Worm (Caenorhabditis elegans) whole organism, L2 larva: ENCODE data around the gene B0393.5.

ENCODE experiments used
- F13H6.1 ChIP-seq: sonication (generic microtip); optimal IDR thresholded peaks from 2 replicates; lab custom pipeline; 2016; ENCODE audit warnings: missing genetic modification characterization, missing compliant biosample characterization
- Y55F3AM.14 ChIP-seq: fragments of 200-800 bp; sonication (Bioruptor generic); optimal IDR thresholded peaks from 2 replicates; lab custom pipeline; 2018; ENCODE audit warnings: mild to moderate bottlenecking, missing genetic modification characterization, missing compliant biosample characterization
- alr-1 ChIP-seq: fragments of 150-350 bp; optimal IDR thresholded peaks from 2 replicates; lab custom pipeline; 2014; ENCODE audit warnings: missing biosample characterization, missing genetic modification characterization
- aly-2 ChIP-seq: fragments of 150-350 bp; optimal IDR thresholded peaks from 2 replicates; lab custom pipeline; 2014; ENCODE audit warnings: missing biosample characterization, missing genetic modification characterization
- blmp-1 ChIP-seq: sonication (generic microtip); optimal IDR thresholded peaks from 2 replicates; lab custom pipeline; 2017; ENCODE audit warnings: missing genetic modification characterization, mild to moderate bottlenecking, missing compliant biosample characterization, antibody characterized with exemption, moderate library complexity; ENCODE audit not compliant: insufficient read depth
- ceh-16 ChIP-seq: fragments of 150-350 bp; optimal IDR thresholded peaks from 2 replicates; lab custom pipeline; 2014; ENCODE audit warnings: missing biosample characterization, missing genetic modification characterization
- ceh-82 ChIP-seq: fragments of 150-350 bp; optimal IDR thresholded peaks from 2 replicates; lab custom pipeline; 2014; ENCODE audit warnings: missing biosample characterization, missing genetic modification characterization
- dmd-4 ChIP-seq: sonication (generic microtip); optimal IDR thresholded peaks from 2 replicates; lab custom pipeline; 2017; ENCODE audit warnings: missing biosample characterization, missing genetic modification characterization
- elt-1 ChIP-seq: fragments of 150-350 bp; optimal IDR thresholded peaks from 2 replicates; lab custom pipeline; 2014; ENCODE audit warnings: missing biosample characterization, missing genetic modification characterization
- elt-3 ChIP-seq: sonication (generic microtip); optimal IDR thresholded peaks from 2 replicates; lab custom pipeline; 2017; ENCODE audit warnings: missing biosample characterization, missing genetic modification characterization
- gmeb-1 ChIP-seq: fragments of 150-350 bp; optimal IDR thresholded peaks from 2 replicates; lab custom pipeline; 2014; ENCODE audit warnings: missing biosample characterization, missing genetic modification characterization
- lin-11 ChIP-seq: fragments of 150-350 bp; sonication (generic microtip); optimal IDR thresholded peaks from 2 replicates; lab custom pipeline; 2014; ENCODE audit warnings: missing biosample characterization, missing genetic modification characterization, inconsistent platforms, mixed read lengths
- lin-13 ChIP-seq: fragments of 150-350 bp; optimal IDR thresholded peaks from 2 replicates; lab custom pipeline; 2014; ENCODE audit warnings: missing biosample characterization, missing genetic modification reagents, missing genetic modification characterization
- lsy-2 ChIP-seq, 2 experiments: fragments of 150-350 bp in 1 of 2; sonication (generic microtip) in 1 of 2; optimal IDR thresholded peaks; 2 replicates each; lab custom pipeline; 2014 to 2017; ENCODE audit warnings: missing biosample characterization in 2 of 2, missing genetic modification characterization in 2 of 2
- mab-5 ChIP-seq: fragments of 150-350 bp; optimal IDR thresholded peaks from 2 replicates; lab custom pipeline; 2014; ENCODE audit warnings: missing biosample characterization, missing genetic modification characterization
- mbf-1 ChIP-seq: sonication (generic microtip); optimal IDR thresholded peaks from 2 replicates; lab custom pipeline; 2017; ENCODE audit warnings: missing biosample characterization, missing genetic modification characterization
- mdl-1 ChIP-seq, 2 experiments: fragments of 150-350 bp in 1 of 2; sonication (generic microtip) in 1 of 2; optimal IDR thresholded peaks; 2 replicates each; lab custom pipeline; 2017; ENCODE audit warnings: missing biosample characterization in 2 of 2, missing genetic modification characterization in 2 of 2
- nhr-10 ChIP-seq: sonication (generic microtip); optimal IDR thresholded peaks from 2 replicates; lab custom pipeline; 2017; ENCODE audit warnings: missing biosample characterization, missing genetic modification characterization
- nhr-12 ChIP-seq: fragments of 150-350 bp; optimal IDR thresholded peaks from 2 replicates; lab custom pipeline; 2014; ENCODE audit warnings: missing biosample characterization, missing genetic modification characterization
- nhr-21 ChIP-seq: fragments of 150-350 bp; optimal IDR thresholded peaks from 2 replicates; lab custom pipeline; 2014; ENCODE audit warnings: missing biosample characterization, missing genetic modification characterization
- nhr-23 ChIP-seq: fragments of 150-350 bp; optimal IDR thresholded peaks from 2 replicates; lab custom pipeline; 2014; ENCODE audit warnings: missing biosample characterization, missing genetic modification reagents, missing genetic modification characterization
- nhr-25 ChIP-seq: fragments of 150-350 bp; sonication (generic microtip); optimal IDR thresholded peaks from 3 replicates; lab custom pipeline; 2014; ENCODE audit warnings: missing biosample characterization, missing genetic modification characterization
- nhr-77 ChIP-seq: fragments of 150-350 bp; optimal IDR thresholded peaks from 2 replicates; lab custom pipeline; 2014; ENCODE audit warnings: missing biosample characterization, missing genetic modification characterization
- peb-1 ChIP-seq: fragments of 150-350 bp; optimal IDR thresholded peaks from 2 replicates; lab custom pipeline; 2014; ENCODE audit warnings: missing biosample characterization, missing genetic modification characterization
- sem-4 ChIP-seq: fragments of 150-350 bp; optimal IDR thresholded peaks from 2 replicates; lab custom pipeline; 2014; ENCODE audit warnings: missing biosample characterization, missing genetic modification reagents, missing genetic modification characterization
- skn-1 ChIP-seq: sonication (generic microtip); optimal IDR thresholded peaks from 2 replicates; lab custom pipeline; 2017; ENCODE audit warnings: missing biosample characterization, missing genetic modification characterization
- sma-3 ChIP-seq: sonication (generic microtip); optimal IDR thresholded peaks from 2 replicates; lab custom pipeline; 2016; ENCODE audit warnings: missing genetic modification reagents, missing genetic modification characterization, missing compliant biosample characterization
- sma-9 ChIP-seq, 2 experiments: fragments of 150-350 bp in 1 of 2; sonication (generic microtip) in 1 of 2; optimal IDR thresholded peaks; 2 replicates each; lab custom pipeline; 2014 to 2016; ENCODE audit warnings: missing genetic modification characterization in 2 of 2, mild to moderate bottlenecking in 1 of 2, missing biosample characterization in 1 of 2, missing compliant biosample characterization in 1 of 2, missing genetic modification reagents in 1 of 2, moderate library complexity in 1 of 2
- snpc-4 ChIP-seq: fragments of 150-350 bp; optimal IDR thresholded peaks from 2 replicates; lab custom pipeline; 2014; ENCODE audit warnings: missing biosample characterization, missing genetic modification characterization
- unc-55 ChIP-seq: fragments of 150-350 bp; sonication (generic microtip); optimal IDR thresholded peaks from 3 replicates; lab custom pipeline; 2014; ENCODE audit warnings: missing biosample characterization, missing genetic modification reagents, missing genetic modification characterization
- zag-1 ChIP-seq: fragments of 150-350 bp; optimal IDR thresholded peaks from 2 replicates; lab custom pipeline; 2014; ENCODE audit warnings: missing biosample characterization, missing genetic modification characterization
- ztf-1 ChIP-seq: fragments of 200-800 bp; sonication (Bioruptor generic); conservative IDR thresholded peaks from 2 replicates; pipeline ENCODE4 v1.3.6; 2022; ENCODE audit warnings: missing genetic modification characterization, missing compliant biosample characterization
- ztf-11 ChIP-seq: sonication (generic microtip); optimal IDR thresholded peaks from 2 replicates; lab custom pipeline; 2017; ENCODE audit warnings: missing biosample characterization, missing genetic modification characterization
- ztf-4 ChIP-seq: fragments of 150-350 bp; optimal IDR thresholded peaks from 2 replicates; lab custom pipeline; 2014; ENCODE audit warnings: missing biosample characterization, missing genetic modification characterization

The B0393.5 gene

DNA sequence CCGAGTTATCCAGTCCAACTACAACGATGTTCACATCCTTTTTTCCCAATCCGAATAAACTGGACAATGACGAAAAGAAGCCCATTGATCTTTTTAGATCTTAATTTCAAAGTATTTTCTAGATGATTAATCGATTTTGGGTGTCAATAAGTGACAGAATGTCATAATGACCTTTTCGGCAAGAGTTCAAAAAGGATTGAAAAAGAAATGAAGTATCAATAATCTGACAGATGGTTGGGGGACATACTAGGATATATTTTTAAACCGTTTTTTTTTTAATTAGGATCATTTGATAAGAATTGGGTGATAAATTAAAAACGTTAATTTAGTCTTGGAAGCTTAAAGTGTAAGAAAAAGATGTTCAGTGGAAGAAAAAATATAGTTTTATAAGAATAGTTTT is 49.2 kb downstream of the B0393.5 start, which contains the start of gene arl-6:
arl-6 (minus strand) TSS at position 101 of the 400 bp plus-strand sequence.
- no peak for TF ChIP-seq Y55F3AM.14 (GFP tag; lab: Kevin White, UChicago)
- TF ChIP-seq ceh-16 (tag; lab: Kevin White, UChicago) = no peak
- no peak for TF ChIP-seq nhr-77
- no peak for TF ChIP-seq nhr-23
- TF ChIP-seq blmp-1 = no peak
- no peak for TF ChIP-seq sma-3 (GFP tag; lab: Kevin White, UChicago)
- no peak for TF ChIP-seq dmd-4 (tag; lab: Kevin White, UChicago)
- TF ChIP-seq F13H6.1 = no peak
- TF ChIP-seq unc-55 (GFP tag; lab: Kevin White, UChicago) = no peak
- TF ChIP-seq ceh-82 (tag; lab: Kevin White, UChicago) = no peak
- TF ChIP-seq lin-11 (tag; lab: Kevin White, UChicago) = no peak
- TF ChIP-seq zag-1 (tag; lab: Kevin White, UChicago) = no peak
- TF ChIP-seq snpc-4 = no peak

DNA sequence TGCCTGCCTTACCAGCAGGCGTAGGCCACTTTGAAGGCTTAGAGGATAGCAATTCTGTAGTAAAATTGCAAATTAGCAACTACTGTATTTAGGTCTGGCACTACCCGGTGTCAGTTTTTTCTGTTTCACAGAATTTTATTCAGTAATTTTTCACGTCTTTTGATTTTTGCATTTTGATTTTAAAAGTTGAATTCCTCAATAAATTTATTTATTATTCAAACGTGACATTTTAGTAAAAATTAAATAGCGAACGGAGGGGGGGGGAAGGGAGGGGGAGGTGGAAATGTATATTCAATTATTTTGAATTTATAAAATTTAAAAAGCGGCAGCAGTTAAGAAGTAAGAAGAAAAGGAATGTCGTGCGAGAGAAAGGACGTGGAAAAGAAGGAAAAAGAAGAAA is 51.7 kb downstream of the B0393.5 start, which contains the start of gene F26A1.4:
F26A1.4 (plus strand) TSS at position 301 of the 400 bp plus-strand sequence.
- TF ChIP-seq elt-3 (tag; lab: Kevin White, UChicago) = no peak
- TF ChIP-seq alr-1 = no peak
- TF ChIP-seq aly-2 = no peak
- no peak for TF ChIP-seq elt-1
- TF ChIP-seq mdl-1 (tag; optimal IDR thresholded peaks at IDR 0.05; lab: Kevin White, UChicago) = no peak

ce11 chrIII:4819843-4820242 is 54.3 kb downstream of the B0393.5 start, which contains the start of gene F26A1.7:
F26A1.7 (minus strand) TSS chrIII:4819943.
- TF ChIP-seq ztf-1 (no peak), Y55F3AM.14 (GFP tag; lab: Kevin White, UChicago) (no peak), nhr-23 (no peak), nhr-21 (tag; lab: Kevin White, UChicago) (no peak), aly-2 (no peak), lsy-2 (tag; optimal IDR thresholded peaks at IDR 0.05; lab: Kevin White, UChicago) (no peak), sem-4 (no peak), skn-1 (tag; lab: Kevin White, UChicago) (no peak), elt-1 (no peak), nhr-25 (tag; lab: Kevin White, UChicago) (no peak), nhr-10 (no peak), dmd-4 (tag; lab: Kevin White, UChicago) (no peak), elt-3 (tag; lab: Kevin White, UChicago) (no peak), unc-55 (GFP tag; lab: Kevin White, UChicago) (no peak), sma-9 (GFP tag; optimal IDR thresholded peaks at IDR 0.05; lab: Kevin White, UChicago) (no peak), sma-9 (tag; optimal IDR thresholded peaks at IDR 0.05; lab: Kevin White, UChicago) (no peak), ztf-4 (no peak), lin-13 (GFP tag; lab: Kevin White, UChicago) (no peak)

ce11 chrIII:4822140-4822539 is 56.6 kb downstream of the B0393.5 start, which contains the start of gene F26A1.8:
F26A1.8 (minus strand) TSS chrIII:4822240.
- TF ChIP-seq mab-5 (tag; lab: Kevin White, UChicago) = no peak
- no peak for TF ChIP-seq skn-1 (tag; lab: Kevin White, UChicago)
- no peak for TF ChIP-seq mdl-1 (tag; optimal IDR thresholded peaks at IDR 0.05; lab: Kevin White, UChicago)
- no peak for TF ChIP-seq elt-1
- TF ChIP-seq peb-1 (tag; lab: Kevin White, UChicago) = no peak
- TF ChIP-seq lin-13 (GFP tag; lab: Kevin White, UChicago) = no peak
- TF ChIP-seq lin-11 (tag; lab: Kevin White, UChicago) = no peak
- TF ChIP-seq ztf-4 = no peak
- no peak for TF ChIP-seq sma-3 (GFP tag; lab: Kevin White, UChicago)
- TF ChIP-seq ceh-82 (tag; lab: Kevin White, UChicago) = no peak
- no peak for TF ChIP-seq mbf-1 (tag; lab: Kevin White, UChicago)
- TF ChIP-seq elt-3 (tag; lab: Kevin White, UChicago) = no peak
- TF ChIP-seq gmeb-1 (tag; lab: Kevin White, UChicago) = no peak
- no peak for TF ChIP-seq ztf-11 (tag; lab: Kevin White, UChicago)
- TF ChIP-seq snpc-4 = no peak
- no peak for TF ChIP-seq lsy-2 (tag; optimal IDR thresholded peaks at IDR 0.05; lab: Kevin White, UChicago)
- TF ChIP-seq nhr-25 (tag; lab: Kevin White, UChicago) = no peak
- no peak for TF ChIP-seq nhr-77
- TF ChIP-seq nhr-12 (tag; lab: Kevin White, UChicago) = no peak
